Worm (Caenorhabditis elegans): ENCODE data around the gene ten-1.
A peak's percentile ranks its signal among the peaks of the same experiment; 100 is the strongest.

The ten-1 gene

ce11 chrIII:6887574-6887973 is 66.8 kb downstream of the ten-1 start (continued):
- TF ChIP-seq ztf-16 (tag; optimal IDR thresholded peaks at IDR 0.05): peak; percentile 72
- TF ChIP-seq ceh-9 (tag; optimal IDR thresholded peaks at IDR 0.05): peak; percentile 47
- no peak for TF ChIP-seq hlh-15 (tag; optimal IDR thresholded peaks at IDR 0.05)
- no peak for TF ChIP-seq mec-3 (tag; optimal IDR thresholded peaks at IDR 0.05; ENCODE audit: borderline replicate concordance)
- TF ChIP-seq npax-4 (tag; optimal IDR thresholded peaks at IDR 0.05): peak; percentile 56
- no peak for TF ChIP-seq pha-4 (tag; optimal IDR thresholded peaks at IDR 0.05)
- peak; percentile 52 for TF ChIP-seq C08G9.2 (tag; optimal IDR thresholded peaks at IDR 0.05)
- peak; percentile 61 for TF ChIP-seq ceh-6 (GFP tag; optimal IDR thresholded peaks at IDR 0.05)
- peak; percentile 41 for TF ChIP-seq fkh-6 (tag; optimal IDR thresholded peaks at IDR 0.05)
- TF ChIP-seq ama-1 (optimal IDR thresholded peaks at IDR 0.05): no peak
- no peak for TF ChIP-seq pag-3 (tag; optimal IDR thresholded peaks at IDR 0.05; ENCODE audit: borderline replicate concordance)
- peak; percentile 63 for TF ChIP-seq syd-9 (tag; optimal IDR thresholded peaks at IDR 0.05)
- peak; percentile 52; the same call in 1 of the 2 replicates for TF ChIP-seq unc-3 (GFP tag; conservative IDR thresholded peaks at IDR 0.05)
- TF ChIP-seq unc-3 (tag; optimal IDR thresholded peaks at IDR 0.05): peak; percentile 44
- peak; percentile 50 for TF ChIP-seq eyg-1 (tag; optimal IDR thresholded peaks at IDR 0.05)
- TF ChIP-seq elt-2 (tag; optimal IDR thresholded peaks at IDR 0.05): peak; percentile 72

ce11 chrIII:6888497-6888896 is 67.8 kb downstream of the ten-1 start:
- peak; percentile 12 for TF ChIP-seq dve-1 (tag; optimal IDR thresholded peaks at IDR 0.05)
- peak; percentile 17 for TF ChIP-seq ref-2 (tag; optimal IDR thresholded peaks at IDR 0.05)
- TF ChIP-seq ceh-14 (tag; optimal IDR thresholded peaks at IDR 0.05): no peak

ce11 chrIII:6888999-6889824 is 68.5 kb downstream of the ten-1 start, which contains the start of the genes brd-1 and K04C2.2:
brd-1 (minus strand) TSS chrIII:6889504.
K04C2.2 (plus strand) TSS chrIII:6889774.
- TF ChIP-seq ztf-16 (tag; optimal IDR thresholded peaks at IDR 0.05) (no peak), pha-2 (tag; optimal IDR thresholded peaks at IDR 0.05) (no peak), ceh-14 (tag; optimal IDR thresholded peaks at IDR 0.05) (no peak), pag-3 (tag; optimal IDR thresholded peaks at IDR 0.05; ENCODE audit: borderline replicate concordance) (no peak), unc-3 (GFP tag; conservative IDR thresholded peaks at IDR 0.05) (no peak), unc-3 (tag; optimal IDR thresholded peaks at IDR 0.05) (no peak), pqm-1 (tag; optimal IDR thresholded peaks at IDR 0.05) (no peak), fkh-10 (GFP tag; optimal IDR thresholded peaks at IDR 0.05) (no peak), elt-4 (tag; optimal IDR thresholded peaks at IDR 0.05) (no peak), unc-55 (GFP tag; optimal IDR thresholded peaks at IDR 0.05) (no peak), ceh-48 (tag; optimal IDR thresholded peaks at IDR 0.05) (no peak), ttx-3 (tag; optimal IDR thresholded peaks at IDR 0.05) (no peak), hlh-13 (GFP tag; optimal IDR thresholded peaks at IDR 0.05) (no peak), K02D7.2 (tag; optimal IDR thresholded peaks at IDR 0.05) (no peak), npax-4 (tag; optimal IDR thresholded peaks at IDR 0.05) (no peak), pha-4 (tag; optimal IDR thresholded peaks at IDR 0.05) (no peak), rnt-1 (tag; optimal IDR thresholded peaks at IDR 0.05) (no peak), fax-1 (tag; optimal IDR thresholded peaks at IDR 0.05) (no peak)

ce11 chrIII:6891560-6891959 is 70.8 kb downstream of the ten-1 start, which contains the start of gene K04C2.5:
K04C2.5 (minus strand) TSS chrIII:6891660.
- TF ChIP-seq ref-2 (tag; optimal IDR thresholded peaks at IDR 0.05): no peak
- TF ChIP-seq ceh-18 (tag; optimal IDR thresholded peaks at IDR 0.05): no peak
- TF ChIP-seq C08G9.2 (tag; optimal IDR thresholded peaks at IDR 0.05): no peak
- no peak for TF ChIP-seq sox-2 (GFP tag; IDR thresholded peaks at IDR 0.05)
- TF ChIP-seq ceh-30 (tag; optimal IDR thresholded peaks at IDR 0.05): no peak
- no peak for TF ChIP-seq unc-42 (tag; optimal IDR thresholded peaks at IDR 0.05)
- no peak for TF ChIP-seq C38D4.7 (GFP tag; optimal IDR thresholded peaks at IDR 0.05)
- TF ChIP-seq ceh-22 (tag; optimal IDR thresholded peaks at IDR 0.05): no peak
- no peak for TF ChIP-seq hlh-15 (tag; optimal IDR thresholded peaks at IDR 0.05)

Measured in whole organism, late embryonic.